Worm (Caenorhabditis elegans) whole organism, L4 larva: Measurements from ENCODE around the gene ceh-30.

ENCODE experiments used
- Y75B8A.6 ChIP-seq: fragments of 200-800 bp; sonication (Bioruptor generic); IDR thresholded peaks from 2 replicates; pipeline ENCODE4 v1.3.6; 2022; ENCODE audit warnings: missing genetic modification reagents, missing genetic modification characterization, missing compliant biosample characterization
- ama-1 ChIP-seq: fragments of 150-350 bp; optimal IDR thresholded peaks from 2 replicates; lab custom pipeline; 2014; ENCODE audit warnings: inconsistent platforms, mixed read lengths
- egl-27 ChIP-seq: sonication (generic microtip); optimal IDR thresholded peaks from 3 replicates; lab custom pipeline; 2017; ENCODE audit warnings: missing biosample characterization, missing genetic modification reagents, missing genetic modification characterization
- gei-8 ChIP-seq: fragments of 200-800 bp; sonication (Bioruptor generic); optimal IDR thresholded peaks from 2 replicates; lab custom pipeline; 2018; ENCODE audit warnings: mild to moderate bottlenecking, missing genetic modification characterization, missing compliant biosample characterization
- lsy-2 ChIP-seq, 2 experiments: fragments of 150-350 bp in 1 of 2; sonication (generic microtip) in 1 of 2; optimal IDR thresholded peaks; 2 replicates each; lab custom pipeline; 2014 to 2017; ENCODE audit warnings: missing biosample characterization in 2 of 2, missing genetic modification characterization in 2 of 2
- mxl-2 ChIP-seq: fragments of 200-800 bp; sonication (Bioruptor generic); conservative IDR thresholded peaks from 2 replicates; pipeline ENCODE4 v1.3.6; 2022; ENCODE audit warnings: missing genetic modification reagents, missing genetic modification characterization, missing compliant biosample characterization
- unc-39 ChIP-seq: sonication (generic microtip); optimal IDR thresholded peaks from 2 replicates; lab custom pipeline; 2017; ENCODE audit warnings: missing biosample characterization, missing genetic modification characterization

ce11 chrX:3102165-3102564 is 38.8 kb downstream of the ceh-30 start, which contains the start of gene ztf-13:
- TF ChIP-seq mxl-2 (GFP tag; lab: Robert Waterston, UW), result no peak
- no peak for TF ChIP-seq gei-8 (GFP tag; lab: Kevin White, UChicago)
- no peak for TF ChIP-seq ama-1 (lab: Kevin White, UChicago)
- TF ChIP-seq Y75B8A.6, result no peak
- no peak for TF ChIP-seq unc-39
- TF ChIP-seq lsy-2 (tag; optimal IDR thresholded peaks at IDR 0.05; lab: Kevin White, UChicago), result peak in 1 of 2 experiments; percentile 12
- no peak for TF ChIP-seq egl-27 (tag; lab: Kevin White, UChicago)
